Worm (Caenorhabditis elegans): ENCODE measurements around the gene hmt-1.

Gene hmt-1

ce11 chrIII:11141791-11142490 is 42.2 kb upstream of the hmt-1 start, which contains the start of the genes Y47D3A.1 and pola-1 (continued):
- TF ChIP-seq ztf-18 (tag; optimal IDR thresholded peaks at IDR 0.05): peak; percentile 38
- TF ChIP-seq F10E7.11 (tag; optimal IDR thresholded peaks at IDR 0.05): no peak
- TF ChIP-seq dox-1 (GFP tag; IDR thresholded peaks at IDR 0.05): peak; percentile 90
- TF ChIP-seq nhr-179 (tag; optimal IDR thresholded peaks at IDR 0.05): no peak
- TF ChIP-seq snpc-3.4 (tag; optimal IDR thresholded peaks at IDR 0.05): no peak
- peak; percentile 46 for TF ChIP-seq him-1 (tag; optimal IDR thresholded peaks at IDR 0.05)
- TF ChIP-seq madf-10 (tag; optimal IDR thresholded peaks at IDR 0.05): peak; percentile 30
- no peak for TF ChIP-seq akir-1 (GFP tag; optimal IDR thresholded peaks at IDR 0.05)
- TF ChIP-seq snpc-1.1 (tag; optimal IDR thresholded peaks at IDR 0.05; ENCODE audit: insufficient read depth): peak; percentile 6
- no peak for TF ChIP-seq atf-7 (tag; optimal IDR thresholded peaks at IDR 0.05)
- TF ChIP-seq lir-1 (GFP tag; conservative IDR thresholded peaks at IDR 0.05): peak; percentile 61; the same call in 1 of the 2 replicates
- TF ChIP-seq sdz-38 (tag; optimal IDR thresholded peaks at IDR 0.05): no peak
- no peak for TF ChIP-seq F57C9.4 (tag; optimal IDR thresholded peaks at IDR 0.05)
- 0 out of 2 replicates have a peak, but pooled peaks have one; percentile 7 for TF ChIP-seq ztf-25 (GFP tag; IDR thresholded peaks at IDR 0.05)
- no peak for TF ChIP-seq ekl-4 (GFP tag; IDR thresholded peaks at IDR 0.05)
- TF ChIP-seq T07F8.4 (tag; optimal IDR thresholded peaks at IDR 0.05): no peak
- peak; percentile 52 for TF ChIP-seq rcor-1 (GFP tag; IDR thresholded peaks at IDR 0.05)
- TF ChIP-seq hlh-12 (tag; optimal IDR thresholded peaks at IDR 0.05): no peak
- peak; percentile 70; the same call in 1 of the 2 replicates for TF ChIP-seq Y67H2A.10 (GFP tag; conservative IDR thresholded peaks at IDR 0.05)
- no peak for TF ChIP-seq sptf-2 (GFP tag; optimal IDR thresholded peaks at IDR 0.05)
- TF ChIP-seq mel-28 (tag; optimal IDR thresholded peaks at IDR 0.05; ENCODE audit: borderline replicate concordance): no peak
- peak; percentile 65 for TF ChIP-seq lsl-1 (GFP tag; optimal IDR thresholded peaks at IDR 0.05)
- TF ChIP-seq snpc-1.3 (tag; optimal IDR thresholded peaks at IDR 0.05; ENCODE audit: insufficient read depth): peak; percentile 55
- 0 out of 2 replicates have a peak, but pooled peaks have one; percentile 40 for TF ChIP-seq madf-3 (GFP tag; IDR thresholded peaks at IDR 0.05)
- peak; percentile 98 for TF ChIP-seq ceh-100 (GFP tag; IDR thresholded peaks at IDR 0.05)
- TF ChIP-seq fkh-3 (tag; optimal IDR thresholded peaks at IDR 0.05): no peak
- peak; percentile 1 for TF ChIP-seq die-1 (tag; optimal IDR thresholded peaks at IDR 0.05)
- peak; percentile 76 for TF ChIP-seq F23B12.7 (tag; optimal IDR thresholded peaks at IDR 0.05; ENCODE audit: insufficient read depth)
- TF ChIP-seq F22D6.2 (tag; optimal IDR thresholded peaks at IDR 0.05): no peak
- TF ChIP-seq nhr-90 (tag; optimal IDR thresholded peaks at IDR 0.05): no peak
- TF ChIP-seq bed-1 (GFP tag; IDR thresholded peaks at IDR 0.05): no peak
- TF ChIP-seq ceh-27 (GFP tag; optimal IDR thresholded peaks at IDR 0.05): peak; percentile 84
- peak; percentile 26 for TF ChIP-seq nhr-80 (tag; optimal IDR thresholded peaks at IDR 0.05)
- TF ChIP-seq hrde-1 (tag; optimal IDR thresholded peaks at IDR 0.05; ENCODE audit: borderline replicate concordance): no peak
- TF ChIP-seq chd-7 (tag; optimal IDR thresholded peaks at IDR 0.05): no peak
- peak; percentile 10 for TF ChIP-seq athp-1 (tag; optimal IDR thresholded peaks at IDR 0.05)
- TF ChIP-seq tbp1 (GFP tag; optimal IDR thresholded peaks at IDR 0.05): peak; percentile 52
- TF ChIP-seq nfya-1 (tag; optimal IDR thresholded peaks at IDR 0.05; ENCODE audit: borderline replicate concordance, insufficient read depth): no peak
- TF ChIP-seq aptf-3 (GFP tag; IDR thresholded peaks at IDR 0.05): no peak
- 0 out of 2 replicates have a peak, but pooled peaks have one; percentile 64 for TF ChIP-seq ztf-28 (GFP tag; IDR thresholded peaks at IDR 0.05)
- no peak for TF ChIP-seq let-526 (GFP tag; IDR thresholded peaks at IDR 0.05)
- no peak for TF ChIP-seq ztf-3 (GFP tag; optimal IDR thresholded peaks at IDR 0.05)
- TF ChIP-seq hsf-1 (GFP tag; IDR thresholded peaks at IDR 0.05): 0 out of 2 replicates have a peak, but pooled peaks have one; percentile 42
- no peak for TF ChIP-seq repo-1 (tag; optimal IDR thresholded peaks at IDR 0.05)
- TF ChIP-seq attf-5 (GFP tag; optimal IDR thresholded peaks at IDR 0.05): peak; percentile 81
- TF ChIP-seq B0035.1 (tag; optimal IDR thresholded peaks at IDR 0.05): no peak
- no peak for TF ChIP-seq lag-1 (GFP tag; IDR thresholded peaks at IDR 0.05)
